Worm (Caenorhabditis elegans) whole organism, late embryonic: ENCODE data around the gene ZK742.7.

Source experiments
- Y22D7AL.16 ChIP-seq: sonication (generic microtip); optimal IDR thresholded peaks from 2 replicates; lab custom pipeline; 2016; ENCODE audit warnings: missing genetic modification characterization, missing compliant biosample characterization
- ama-1 ChIP-seq: fragments of 150-350 bp; optimal IDR thresholded peaks from 2 replicates; lab custom pipeline; 2014
- eyg-1 ChIP-seq: sonication (generic microtip); optimal IDR thresholded peaks from 2 replicates; lab custom pipeline; 2016; ENCODE audit warnings: missing genotype, missing genetic modification characterization, missing compliant biosample characterization
- fkh-10 ChIP-seq: fragments of 150-350 bp; optimal IDR thresholded peaks from 2 replicates; lab custom pipeline; 2014; ENCODE audit warnings: missing biosample characterization, missing genetic modification reagents, missing genetic modification characterization
- hlh-30 ChIP-seq: sonication (generic microtip); optimal IDR thresholded peaks from 2 replicates; lab custom pipeline; 2017; ENCODE audit warnings: antibody characterized with exemption, missing genetic modification characterization, missing compliant biosample characterization; ENCODE audit not compliant: insufficient read depth
- lim-6 ChIP-seq: sonication (generic microtip); optimal IDR thresholded peaks from 2 replicates; lab custom pipeline; 2016; ENCODE audit warnings: missing genetic modification characterization, missing compliant biosample characterization
- pag-3 ChIP-seq: sonication (generic microtip); optimal IDR thresholded peaks from 2 replicates; lab custom pipeline; 2016; ENCODE audit warnings: missing compliant biosample characterization, missing genetic modification characterization, borderline replicate concordance
- pqm-1 ChIP-seq: sonication (generic microtip); optimal IDR thresholded peaks from 2 replicates; lab custom pipeline; 2016; ENCODE audit warnings: missing genetic modification characterization, missing compliant biosample characterization
- unc-42 ChIP-seq: sonication (generic microtip); optimal IDR thresholded peaks from 2 replicates; lab custom pipeline; 2016; ENCODE audit warnings: missing genotype, missing genetic modification characterization, missing compliant biosample characterization
- unc-86 ChIP-seq: sonication (generic microtip); optimal IDR thresholded peaks from 2 replicates; lab custom pipeline; 2016; ENCODE audit warnings: missing genetic modification characterization, missing compliant biosample characterization
- ztf-16 ChIP-seq: sonication (generic microtip); optimal IDR thresholded peaks from 2 replicates; lab custom pipeline; 2017; ENCODE audit warnings: missing genetic modification characterization, missing compliant biosample characterization

ce11 chrV:7754557-7754956 lies 43.6 kb upstream of the ZK742.7 start, which contains the start of gene T05B11.4:
- TF ChIP-seq hlh-30 (no peak), eyg-1 (tag; lab: Kevin White, UChicago) (no peak), unc-86 (no peak), fkh-10 (GFP tag; lab: Kevin White, UChicago) (no peak), Y22D7AL.16 (tag; lab: Kevin White, UChicago) (no peak), ztf-16 (tag; lab: Kevin White, UChicago) (no peak), pqm-1 (tag; lab: Kevin White, UChicago) (no peak), unc-42 (no peak), ama-1 (no peak), lim-6 (no peak), pag-3 (tag; lab: Kevin White, UChicago) (no peak)
